Worm (Caenorhabditis elegans): Measurements from ENCODE around the gene sri-29.

ce11 chrII:3060782-3061181 is 16.7 kb downstream of the sri-29 start, which contains the start of gene Y25C1A.6:
- TF ChIP-seq elt-2 (tag; optimal IDR thresholded peaks at IDR 0.05) (no peak), pros-1 (tag; optimal IDR thresholded peaks at IDR 0.05) (no peak), ceh-19 (GFP tag; optimal IDR thresholded peaks at IDR 0.05) (no peak), hlh-6 (tag; optimal IDR thresholded peaks at IDR 0.05) (no peak), pqm-1 (tag; optimal IDR thresholded peaks at IDR 0.05) (no peak)
